Worm (Caenorhabditis elegans) whole organism, L2 larva: ENCODE data around the gene T04B8.1.

Experiments
- C34F6.9 ChIP-seq: fragments of 150-350 bp; optimal IDR thresholded peaks from 2 replicates; lab custom pipeline; 2014; ENCODE audit warnings: missing biosample characterization, missing genetic modification characterization
- F13H6.1 ChIP-seq: sonication (generic microtip); optimal IDR thresholded peaks from 2 replicates; lab custom pipeline; 2016; ENCODE audit warnings: missing genetic modification characterization, missing compliant biosample characterization
- R02D3.7 ChIP-seq: fragments of 150-350 bp; optimal IDR thresholded peaks from 2 replicates; lab custom pipeline; 2014; ENCODE audit warnings: missing biosample characterization, missing genetic modification characterization
- Y55F3AM.14 ChIP-seq: fragments of 200-800 bp; sonication (Bioruptor generic); optimal IDR thresholded peaks from 2 replicates; lab custom pipeline; 2018; ENCODE audit warnings: mild to moderate bottlenecking, missing genetic modification characterization, missing compliant biosample characterization
- ZK546.5 ChIP-seq: sonication (generic microtip); optimal IDR thresholded peaks from 2 replicates; lab custom pipeline; 2017; ENCODE audit warnings: missing biosample characterization, missing genetic modification characterization
- alr-1 ChIP-seq: fragments of 150-350 bp; optimal IDR thresholded peaks from 2 replicates; lab custom pipeline; 2014; ENCODE audit warnings: missing biosample characterization, missing genetic modification characterization
- aly-2 ChIP-seq: fragments of 150-350 bp; optimal IDR thresholded peaks from 2 replicates; lab custom pipeline; 2014; ENCODE audit warnings: missing biosample characterization, missing genetic modification characterization
- ama-1 ChIP-seq: fragments of 150-350 bp; optimal IDR thresholded peaks from 2 replicates; lab custom pipeline; 2018; ENCODE audit warnings: inconsistent platforms
- blmp-1 ChIP-seq: sonication (generic microtip); optimal IDR thresholded peaks from 2 replicates; lab custom pipeline; 2017; ENCODE audit warnings: missing genetic modification characterization, mild to moderate bottlenecking, missing compliant biosample characterization, antibody characterized with exemption, moderate library complexity; ENCODE audit not compliant: insufficient read depth
- ceh-16 ChIP-seq: fragments of 150-350 bp; optimal IDR thresholded peaks from 2 replicates; lab custom pipeline; 2014; ENCODE audit warnings: missing biosample characterization, missing genetic modification characterization
- ceh-82 ChIP-seq: fragments of 150-350 bp; optimal IDR thresholded peaks from 2 replicates; lab custom pipeline; 2014; ENCODE audit warnings: missing biosample characterization, missing genetic modification characterization
- crh-2 ChIP-seq: sonication (generic microtip); optimal IDR thresholded peaks from 2 replicates; lab custom pipeline; 2017; ENCODE audit warnings: missing biosample characterization, missing genetic modification characterization
- dmd-4 ChIP-seq: sonication (generic microtip); optimal IDR thresholded peaks from 2 replicates; lab custom pipeline; 2017; ENCODE audit warnings: missing biosample characterization, missing genetic modification characterization
- egl-27 ChIP-seq: sonication (generic microtip); optimal IDR thresholded peaks from 3 replicates; lab custom pipeline; 2017; ENCODE audit warnings: missing biosample characterization, missing genetic modification reagents, missing genetic modification characterization
- elt-1 ChIP-seq: fragments of 150-350 bp; optimal IDR thresholded peaks from 2 replicates; lab custom pipeline; 2014; ENCODE audit warnings: missing biosample characterization, missing genetic modification characterization
- elt-3 ChIP-seq: sonication (generic microtip); optimal IDR thresholded peaks from 2 replicates; lab custom pipeline; 2017; ENCODE audit warnings: missing biosample characterization, missing genetic modification characterization
- fos-1 ChIP-seq: fragments of 150-350 bp; optimal IDR thresholded peaks from 2 replicates; lab custom pipeline; 2014; ENCODE audit warnings: missing biosample characterization, missing genetic modification characterization
- gmeb-1 ChIP-seq: fragments of 150-350 bp; optimal IDR thresholded peaks from 2 replicates; lab custom pipeline; 2014; ENCODE audit warnings: missing biosample characterization, missing genetic modification characterization
- lin-11 ChIP-seq: fragments of 150-350 bp; sonication (generic microtip); optimal IDR thresholded peaks from 2 replicates; lab custom pipeline; 2014; ENCODE audit warnings: missing biosample characterization, missing genetic modification characterization, inconsistent platforms, mixed read lengths
- lin-13 ChIP-seq: fragments of 150-350 bp; optimal IDR thresholded peaks from 2 replicates; lab custom pipeline; 2014; ENCODE audit warnings: missing biosample characterization, missing genetic modification reagents, missing genetic modification characterization
- lin-39 ChIP-seq: fragments of 150-350 bp; optimal IDR thresholded peaks from 2 replicates; lab custom pipeline; 2014; ENCODE audit warnings: missing biosample characterization, missing genetic modification reagents, missing genetic modification characterization
- lsy-2 ChIP-seq, 2 experiments: fragments of 150-350 bp in 1 of 2; sonication (generic microtip) in 1 of 2; optimal IDR thresholded peaks; 2 replicates each; lab custom pipeline; 2014 to 2017; ENCODE audit warnings: missing biosample characterization in 2 of 2, missing genetic modification characterization in 2 of 2
- mab-5 ChIP-seq: fragments of 150-350 bp; optimal IDR thresholded peaks from 2 replicates; lab custom pipeline; 2014; ENCODE audit warnings: missing biosample characterization, missing genetic modification characterization
- mbf-1 ChIP-seq: sonication (generic microtip); optimal IDR thresholded peaks from 2 replicates; lab custom pipeline; 2017; ENCODE audit warnings: missing biosample characterization, missing genetic modification characterization
- mdl-1 ChIP-seq, 2 experiments: fragments of 150-350 bp in 1 of 2; sonication (generic microtip) in 1 of 2; optimal IDR thresholded peaks; 2 replicates each; lab custom pipeline; 2017; ENCODE audit warnings: missing biosample characterization in 2 of 2, missing genetic modification characterization in 2 of 2
- nhr-10 ChIP-seq: sonication (generic microtip); optimal IDR thresholded peaks from 2 replicates; lab custom pipeline; 2017; ENCODE audit warnings: missing biosample characterization, missing genetic modification characterization
- nhr-11 ChIP-seq: fragments of 150-350 bp; optimal IDR thresholded peaks from 2 replicates; lab custom pipeline; 2014; ENCODE audit warnings: missing biosample characterization, missing genetic modification characterization
- nhr-12 ChIP-seq: fragments of 150-350 bp; optimal IDR thresholded peaks from 2 replicates; lab custom pipeline; 2014; ENCODE audit warnings: missing biosample characterization, missing genetic modification characterization
- nhr-129 ChIP-seq: fragments of 150-350 bp; optimal IDR thresholded peaks from 2 replicates; lab custom pipeline; 2014; ENCODE audit warnings: missing biosample characterization, missing genetic modification characterization
- nhr-21 ChIP-seq: fragments of 150-350 bp; optimal IDR thresholded peaks from 2 replicates; lab custom pipeline; 2014; ENCODE audit warnings: missing biosample characterization, missing genetic modification characterization
- nhr-23 ChIP-seq: fragments of 150-350 bp; optimal IDR thresholded peaks from 2 replicates; lab custom pipeline; 2014; ENCODE audit warnings: missing biosample characterization, missing genetic modification reagents, missing genetic modification characterization
- nhr-237 ChIP-seq: fragments of 150-350 bp; optimal IDR thresholded peaks from 2 replicates; lab custom pipeline; 2014; ENCODE audit warnings: missing biosample characterization, missing genetic modification characterization
- nhr-25 ChIP-seq: fragments of 150-350 bp; sonication (generic microtip); optimal IDR thresholded peaks from 3 replicates; lab custom pipeline; 2014; ENCODE audit warnings: missing biosample characterization, missing genetic modification characterization
- nhr-6 ChIP-seq: fragments of 150-350 bp; optimal IDR thresholded peaks from 2 replicates; lab custom pipeline; 2014; ENCODE audit warnings: missing biosample characterization, missing genetic modification characterization
- nhr-77 ChIP-seq: fragments of 150-350 bp; optimal IDR thresholded peaks from 2 replicates; lab custom pipeline; 2014; ENCODE audit warnings: missing biosample characterization, missing genetic modification characterization
- peb-1 ChIP-seq: fragments of 150-350 bp; optimal IDR thresholded peaks from 2 replicates; lab custom pipeline; 2014; ENCODE audit warnings: missing biosample characterization, missing genetic modification characterization
- sem-4 ChIP-seq: fragments of 150-350 bp; optimal IDR thresholded peaks from 2 replicates; lab custom pipeline; 2014; ENCODE audit warnings: missing biosample characterization, missing genetic modification reagents, missing genetic modification characterization
- skn-1 ChIP-seq: sonication (generic microtip); optimal IDR thresholded peaks from 2 replicates; lab custom pipeline; 2017; ENCODE audit warnings: missing biosample characterization, missing genetic modification characterization
- sma-3 ChIP-seq: sonication (generic microtip); optimal IDR thresholded peaks from 2 replicates; lab custom pipeline; 2016; ENCODE audit warnings: missing genetic modification reagents, missing genetic modification characterization, missing compliant biosample characterization
- sma-9 ChIP-seq, 2 experiments: fragments of 150-350 bp in 1 of 2; sonication (generic microtip) in 1 of 2; optimal IDR thresholded peaks; 2 replicates each; lab custom pipeline; 2014 to 2016; ENCODE audit warnings: missing genetic modification characterization in 2 of 2, mild to moderate bottlenecking in 1 of 2, missing biosample characterization in 1 of 2, missing compliant biosample characterization in 1 of 2, missing genetic modification reagents in 1 of 2, moderate library complexity in 1 of 2
- snpc-4 ChIP-seq: fragments of 150-350 bp; optimal IDR thresholded peaks from 2 replicates; lab custom pipeline; 2014; ENCODE audit warnings: missing biosample characterization, missing genetic modification characterization
- unc-39 ChIP-seq: fragments of 150-350 bp; optimal IDR thresholded peaks from 2 replicates; lab custom pipeline; 2014; ENCODE audit warnings: missing biosample characterization, missing genetic modification characterization
- unc-55 ChIP-seq: fragments of 150-350 bp; sonication (generic microtip); optimal IDR thresholded peaks from 3 replicates; lab custom pipeline; 2014; ENCODE audit warnings: missing biosample characterization, missing genetic modification reagents, missing genetic modification characterization
- unc-62 ChIP-seq: fragments of 150-350 bp; optimal IDR thresholded peaks from 2 replicates; lab custom pipeline; 2014; ENCODE audit warnings: missing biosample characterization, missing genetic modification reagents, missing genetic modification characterization
- zag-1 ChIP-seq: fragments of 150-350 bp; optimal IDR thresholded peaks from 2 replicates; lab custom pipeline; 2014; ENCODE audit warnings: missing biosample characterization, missing genetic modification characterization
- ztf-1 ChIP-seq: fragments of 200-800 bp; sonication (Bioruptor generic); conservative IDR thresholded peaks from 2 replicates; pipeline ENCODE4 v1.3.6; 2022; ENCODE audit warnings: missing genetic modification characterization, missing compliant biosample characterization
- ztf-11 ChIP-seq: sonication (generic microtip); optimal IDR thresholded peaks from 2 replicates; lab custom pipeline; 2017; ENCODE audit warnings: missing biosample characterization, missing genetic modification characterization
- ztf-4 ChIP-seq: fragments of 150-350 bp; optimal IDR thresholded peaks from 2 replicates; lab custom pipeline; 2014; ENCODE audit warnings: missing biosample characterization, missing genetic modification characterization

T04B8.1 gene

ce11 chrII:602020-602419, 32.1 kb upstream of the T04B8.1 start, which contains the start of gene nhl-3:
Gene nhl-3 (minus strand): TSS chrII:602120.
- TF ChIP-seq zag-1 (tag; lab: Kevin White, UChicago) (no peak), nhr-25 (tag; lab: Kevin White, UChicago) (no peak), ceh-82 (tag; lab: Kevin White, UChicago) (no peak), unc-55 (no peak)

ce11 chrII:602969-603368, 31.1 kb upstream of the T04B8.1 start:
- TF ChIP-seq ztf-1 (GFP tag; lab: Robert Waterston, UW): no peak
- TF ChIP-seq ama-1 (lab: Kevin White, UChicago): no peak
- peak; percentile 54 for TF ChIP-seq sma-9 (GFP tag; optimal IDR thresholded peaks at IDR 0.05; lab: Kevin White, UChicago)
- TF ChIP-seq sma-9 (tag; optimal IDR thresholded peaks at IDR 0.05; lab: Kevin White, UChicago): no peak
- no peak for TF ChIP-seq sma-3 (GFP tag; lab: Kevin White, UChicago)
- TF ChIP-seq nhr-6 (tag; lab: Kevin White, UChicago): no peak
- TF ChIP-seq elt-3 (tag; lab: Kevin White, UChicago): no peak
- TF ChIP-seq lin-13 (GFP tag; lab: Kevin White, UChicago): peak; percentile 45
- TF ChIP-seq mbf-1 (tag; lab: Kevin White, UChicago): no peak
- TF ChIP-seq lsy-2 (tag; optimal IDR thresholded peaks at IDR 0.05; lab: Kevin White, UChicago): peak in 1 of 2 experiments; percentile 77
- TF ChIP-seq ztf-4: no peak
- TF ChIP-seq ceh-16 (tag; lab: Kevin White, UChicago): no peak
- TF ChIP-seq crh-2 (tag; lab: Kevin White, UChicago): peak; percentile 42
- no peak for TF ChIP-seq dmd-4 (tag; lab: Kevin White, UChicago)
- TF ChIP-seq egl-27 (tag; lab: Kevin White, UChicago): no peak
- TF ChIP-seq nhr-10 (tag; lab: Kevin White, UChicago): no peak
- no peak for TF ChIP-seq ZK546.5 (tag; lab: Kevin White, UChicago)
- TF ChIP-seq nhr-129 (tag; lab: Kevin White, UChicago): peak; percentile 84
- TF ChIP-seq Y55F3AM.14 (GFP tag; lab: Kevin White, UChicago): no peak
- TF ChIP-seq nhr-11 (tag; lab: Kevin White, UChicago): no peak
- TF ChIP-seq mdl-1 (tag; optimal IDR thresholded peaks at IDR 0.05; lab: Kevin White, UChicago): peak in 1 of 2 experiments; percentile 66
- TF ChIP-seq lin-11 (tag; lab: Kevin White, UChicago): no peak
- peak; percentile 69 for TF ChIP-seq sem-4
- TF ChIP-seq snpc-4 (tag; lab: Kevin White, UChicago): peak; percentile 84
- TF ChIP-seq aly-2 (tag; lab: Kevin White, UChicago): no peak
- TF ChIP-seq C34F6.9 (tag; lab: Kevin White, UChicago): peak; percentile 92
- no peak for TF ChIP-seq peb-1 (tag; lab: Kevin White, UChicago)
- TF ChIP-seq zag-1 (tag; lab: Kevin White, UChicago): no peak
- peak; percentile 37 for TF ChIP-seq fos-1
- peak; percentile 62 for TF ChIP-seq lin-39 (tag; lab: Kevin White, UChicago)
- TF ChIP-seq ztf-11 (tag; lab: Kevin White, UChicago): no peak
- no peak for TF ChIP-seq blmp-1 (tag; lab: Kevin White, UChicago)
- no peak for TF ChIP-seq R02D3.7 (tag; lab: Kevin White, UChicago)
- TF ChIP-seq skn-1 (tag; lab: Kevin White, UChicago): no peak
- peak; percentile 84 for TF ChIP-seq unc-55
- no peak for TF ChIP-seq nhr-12
- no peak for TF ChIP-seq unc-62
- TF ChIP-seq elt-1: no peak
- TF ChIP-seq F13H6.1 (tag; lab: Kevin White, UChicago): peak; percentile 28
- TF ChIP-seq mab-5 (tag; lab: Kevin White, UChicago): peak; percentile 79
- TF ChIP-seq nhr-21: no peak
- no peak for TF ChIP-seq nhr-237
- TF ChIP-seq unc-39: no peak
- no peak for TF ChIP-seq ceh-82 (tag; lab: Kevin White, UChicago)
- no peak for TF ChIP-seq alr-1
- TF ChIP-seq nhr-77 (tag; lab: Kevin White, UChicago): no peak
- peak; percentile 43 for TF ChIP-seq gmeb-1 (tag; lab: Kevin White, UChicago)
- TF ChIP-seq nhr-23: no peak
- peak; percentile 48 for TF ChIP-seq nhr-25 (tag; lab: Kevin White, UChicago)
- TF ChIP-seq, all 48 proteins: peak for 16
